Fruit fly (Drosophila melanogaster) whole organism, wandering third instar larva: ENCODE measurements around the gene MsR1.

Experiments
- CG9705 ChIP-seq: fragments of 200-800 bp; sonication (Bioruptor generic); optimal IDR thresholded peaks from 2 replicates; lab custom pipeline; 2018; ENCODE audit warnings: missing biosample characterization, mild to moderate bottlenecking, missing genetic modification characterization
- HLH106 ChIP-seq: fragments of 200-800 bp; optimal IDR thresholded peaks from 3 replicates; lab custom pipeline; 2019; ENCODE audit warnings: missing biosample characterization, mild to moderate bottlenecking, missing genetic modification characterization, moderate library complexity
- foxo ChIP-seq, 2 experiments: fragments of 200-800 bp; sonication (Bioruptor generic); optimal IDR thresholded peaks; 2 replicates in 1 of 2; 3 replicates in 1 of 2; lab custom pipeline; 2016 to 2017; ENCODE audit warnings: missing biosample characterization in 2 of 2, missing genetic modification characterization in 2 of 2
- h ChIP-seq: fragments of 200-800 bp; sonication (Bioruptor generic); optimal IDR thresholded peaks from 3 replicates; lab custom pipeline; 2016; ENCODE audit warnings: missing biosample characterization, mild to moderate bottlenecking, missing genetic modification characterization
- sage ChIP-seq: fragments of 200-800 bp; sonication (Bioruptor generic); optimal IDR thresholded peaks from 2 replicates; lab custom pipeline; 2016; ENCODE audit warnings: missing biosample characterization, mild to moderate bottlenecking, missing genetic modification characterization

dm6 chr3L:2373421-2374043 lies 51.0 kb downstream of the MsR1 start, which contains the start of the genes mRpL23 and CG9004:
- TF ChIP-seq foxo (GFP tag; optimal IDR thresholded peaks at IDR 0.05; lab: Kevin White, UChicago) (peak; percentile 91 to 99), sage (GFP tag; lab: Kevin White, UChicago) (peak; percentile 97), HLH106 (tag; lab: Kevin White, UChicago) (peak; percentile 99), h (GFP tag; lab: Kevin White, UChicago) (peak; percentile 100), CG9705 (peak; percentile 98)
